Fruit fly (Drosophila melanogaster) S2 (cell line): Measurements from ENCODE around the gene Mtpalpha.

Experiments used
- CG8478 ChIP-seq: fragments of >200 bp; optimal IDR thresholded peaks from 2 replicates; lab custom pipeline; 2018
- CTCF ChIP-seq, 2 experiments: fragments of >200 bp; optimal IDR thresholded peaks; 2 replicates each; lab custom pipeline; 2018

DNA sequence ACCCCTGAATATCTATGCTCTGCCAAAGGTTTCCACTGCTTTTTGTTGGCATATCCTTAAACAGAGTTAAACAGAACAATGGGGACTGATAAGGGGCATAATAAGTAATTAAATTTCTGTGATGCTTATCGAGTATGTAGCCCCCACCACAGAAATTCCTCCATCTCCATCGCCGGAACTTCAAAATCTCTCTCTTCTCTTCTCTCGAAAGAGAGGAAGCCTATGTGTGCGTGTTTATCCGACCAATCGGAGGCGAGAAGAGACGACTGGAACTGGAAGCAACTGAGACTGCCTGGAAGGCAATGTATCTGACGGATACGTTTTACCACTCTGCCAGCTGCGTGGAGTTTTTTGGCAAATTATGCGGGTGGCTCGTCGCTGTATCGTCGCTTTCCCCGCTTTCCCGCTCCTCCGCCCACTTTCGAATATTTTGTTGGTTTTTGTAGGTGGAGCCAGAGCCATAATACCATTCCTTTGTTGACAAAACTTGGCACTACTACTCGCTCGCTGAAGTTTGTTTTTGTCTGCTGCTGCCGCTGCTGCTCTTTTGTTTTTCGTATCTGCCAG, 31.5 kb upstream of the Mtpalpha start, which contains the start of gene gcm2:
- no peak for TF ChIP-seq CG8478 (lab: Kevin White, UChicago)
- TF ChIP-seq CTCF (optimal IDR thresholded peaks at IDR 0.05; lab: Kevin White, UChicago), result no peak
